Worm (Caenorhabditis elegans): ENCODE measurements around the gene srbc-41.

Gene srbc-41

ce11 chrV:1627269-1627668 lies 12.6 kb upstream of the srbc-41 start (continued):
- TF ChIP-seq sup-37 (GFP tag; optimal IDR thresholded peaks at IDR 0.05): no peak
- TF ChIP-seq ceh-8 (GFP tag; optimal IDR thresholded peaks at IDR 0.05): no peak
- no peak for TF ChIP-seq fkh-4 (tag; optimal IDR thresholded peaks at IDR 0.05; ENCODE audit: borderline replicate concordance)
- peak; percentile 3 for TF ChIP-seq nhr-11 (tag; optimal IDR thresholded peaks at IDR 0.05)
- TF ChIP-seq ces-1 (GFP tag; optimal IDR thresholded peaks at IDR 0.05): no peak
- no peak for TF ChIP-seq alr-1 (tag; optimal IDR thresholded peaks at IDR 0.05; ENCODE audit: borderline replicate concordance)
- TF ChIP-seq rnt-1 (tag; optimal IDR thresholded peaks at IDR 0.05): no peak
- no peak for TF ChIP-seq ztf-11 (tag; optimal IDR thresholded peaks at IDR 0.05)
- no peak for TF ChIP-seq lir-3 (tag; optimal IDR thresholded peaks at IDR 0.05; ENCODE audit: poor library complexity)
- no peak for TF ChIP-seq grh-1 (GFP tag; IDR thresholded peaks at IDR 0.05)
- no peak for TF ChIP-seq nhr-47 (tag; optimal IDR thresholded peaks at IDR 0.05)
- TF ChIP-seq hlh-17 (GFP tag; optimal IDR thresholded peaks at IDR 0.05; ENCODE audit: borderline replicate concordance): no peak
- TF ChIP-seq nhr-28 (tag; optimal IDR thresholded peaks at IDR 0.05): peak; percentile 83
- no peak for TF ChIP-seq lin-13 (GFP tag; optimal IDR thresholded peaks at IDR 0.05)
- TF ChIP-seq nhr-76 (tag; optimal IDR thresholded peaks at IDR 0.05): no peak
- peak; percentile 27 for TF ChIP-seq mep-1 (tag; optimal IDR thresholded peaks at IDR 0.05)
- peak; percentile 65 for TF ChIP-seq blmp-1 (tag; optimal IDR thresholded peaks at IDR 0.05)
- TF ChIP-seq nhr-237 (tag; optimal IDR thresholded peaks at IDR 0.05): no peak
- TF ChIP-seq jun-1 (tag; optimal IDR thresholded peaks at IDR 0.05): peak; percentile 35
- no peak for TF ChIP-seq isw-1 (GFP tag; IDR thresholded peaks at IDR 0.05)
- no peak for TF ChIP-seq nhr-12 (tag; optimal IDR thresholded peaks at IDR 0.05)
- TF ChIP-seq egl-27 (tag; optimal IDR thresholded peaks at IDR 0.05): no peak
- TF ChIP-seq mdl-1 (tag; optimal IDR thresholded peaks at IDR 0.05): peak in 1 of 2 experiments; percentile 49
- TF ChIP-seq nhr-77 (tag; optimal IDR thresholded peaks at IDR 0.05): peak; percentile 96
- no peak for TF ChIP-seq lin-15B (tag; optimal IDR thresholded peaks at IDR 0.05)
- peak; percentile 67 for TF ChIP-seq nhr-71 (tag; optimal IDR thresholded peaks at IDR 0.05)
- TF ChIP-seq hlh-4 (tag; optimal IDR thresholded peaks at IDR 0.05): no peak
- TF ChIP-seq C34B4.2 (tag; optimal IDR thresholded peaks at IDR 0.05): no peak
- no peak for TF ChIP-seq xbp-1 (tag; optimal IDR thresholded peaks at IDR 0.05)
- no peak for TF ChIP-seq nhr-84 (tag; optimal IDR thresholded peaks at IDR 0.05)
- TF ChIP-seq lin-35 (GFP tag; optimal IDR thresholded peaks at IDR 0.05): peak in 1 of 2 experiments; percentile 57
- TF ChIP-seq ets-5 (GFP tag; IDR thresholded peaks at IDR 0.05): no peak
- peak; percentile 47 for TF ChIP-seq nhr-90 (tag; optimal IDR thresholded peaks at IDR 0.05; ENCODE audit: poor library complexity)
- no peak for TF ChIP-seq unc-130 (tag; optimal IDR thresholded peaks at IDR 0.05)
- TF ChIP-seq snu-23 (GFP tag; optimal IDR thresholded peaks at IDR 0.05): peak; percentile 54
- no peak for TF ChIP-seq hpl-2 (GFP tag; optimal IDR thresholded peaks at IDR 0.05)
- no peak for TF ChIP-seq zip-4 (GFP tag; optimal IDR thresholded peaks at IDR 0.05)
- TF ChIP-seq C04F5.9 (tag; optimal IDR thresholded peaks at IDR 0.05): no peak
- peak; percentile 30 for TF ChIP-seq fkh-8 (tag; optimal IDR thresholded peaks at IDR 0.05)
- no peak for TF ChIP-seq vab-15 (tag; optimal IDR thresholded peaks at IDR 0.05)
- TF ChIP-seq dpl-1 (GFP tag; optimal IDR thresholded peaks at IDR 0.05): peak in 2 of 3 experiments; percentile 3
- TF ChIP-seq egl-13 (tag; optimal IDR thresholded peaks at IDR 0.05): no peak
- no peak for TF ChIP-seq pag-3 (tag; optimal IDR thresholded peaks at IDR 0.05; ENCODE audit: borderline replicate concordance, insufficient read depth)
- TF ChIP-seq tlp-1 (tag; optimal IDR thresholded peaks at IDR 0.05): no peak
- TF ChIP-seq F16B12.6 (tag; optimal IDR thresholded peaks at IDR 0.05): no peak
- no peak for TF ChIP-seq fkh-10 (GFP tag; optimal IDR thresholded peaks at IDR 0.05)
- TF ChIP-seq sox-4 (tag; optimal IDR thresholded peaks at IDR 0.05): no peak
- TF ChIP-seq irx-1 (tag; optimal IDR thresholded peaks at IDR 0.05): no peak
- peak; percentile 53 for TF ChIP-seq ztf-4 (tag; optimal IDR thresholded peaks at IDR 0.05)
- TF ChIP-seq ceh-63 (GFP tag; optimal IDR thresholded peaks at IDR 0.05): no peak
- TF ChIP-seq tbx-2 (tag; optimal IDR thresholded peaks at IDR 0.05): peak; percentile 45
- TF ChIP-seq aly-2 (tag; optimal IDR thresholded peaks at IDR 0.05): no peak
- no peak for TF ChIP-seq swsn-7 (tag; optimal IDR thresholded peaks at IDR 0.05)
